Worm (Caenorhabditis elegans): ENCODE measurements around the gene F13H10.6.

The F13H10.6 gene

ce11 chrIV:11036222-11036621, 27.1 kb downstream of the F13H10.6 start, which contains the start of gene fkb-1 (continued):
- TF ChIP-seq cebp-1 (GFP tag; IDR thresholded peaks at IDR 0.05) (no peak), cebp-1 (tag; optimal IDR thresholded peaks at IDR 0.05) (peak; percentile 47), F57A8.1 (GFP tag; optimal IDR thresholded peaks at IDR 0.05) (no peak), rcor-1 (GFP tag; IDR thresholded peaks at IDR 0.05) (no peak), fkh-3 (tag; optimal IDR thresholded peaks at IDR 0.05) (no peak), B0261.1 (tag; optimal IDR thresholded peaks at IDR 0.05) (no peak), nhr-80 (tag; optimal IDR thresholded peaks at IDR 0.05) (peak; percentile 48), C17E4.6 (GFP tag; IDR thresholded peaks at IDR 0.05) (no peak), nhr-120 (GFP tag; IDR thresholded peaks at IDR 0.05) (no peak), ztf-18 (tag; optimal IDR thresholded peaks at IDR 0.05) (peak; percentile 91), egrh-3 (GFP tag; IDR thresholded peaks at IDR 0.05) (no peak), zim-3 (tag; optimal IDR thresholded peaks at IDR 0.05) (no peak), efl-1 (GFP tag; optimal IDR thresholded peaks at IDR 0.05) (no peak), let-526 (GFP tag; IDR thresholded peaks at IDR 0.05) (no peak), dox-1 (GFP tag; IDR thresholded peaks at IDR 0.05) (peak; percentile 60), nhr-27 (tag; optimal IDR thresholded peaks at IDR 0.05) (no peak), ceh-27 (GFP tag; optimal IDR thresholded peaks at IDR 0.05) (no peak), zfh-2 (GFP tag; conservative IDR thresholded peaks at IDR 0.05) (no peak), lin-35 (GFP tag; optimal IDR thresholded peaks at IDR 0.05) (peak in 1 of 3 experiments; percentile 50)

- peak; percentile 35; the same call in 1 of the 2 replicates for TF ChIP-seq hsf-1 (GFP tag; IDR thresholded peaks at IDR 0.05)
- no peak for TF ChIP-seq akir-1 (GFP tag; optimal IDR thresholded peaks at IDR 0.05)
- TF ChIP-seq him-1 (tag; optimal IDR thresholded peaks at IDR 0.05), result no peak
- TF ChIP-seq snpc-4 (GFP tag; optimal IDR thresholded peaks at IDR 0.05), result no peak
- TF ChIP-seq snpc-4 (tag; optimal IDR thresholded peaks at IDR 0.05), result no peak
- peak; percentile 16 for TF ChIP-seq atf-7 (tag; optimal IDR thresholded peaks at IDR 0.05)
- TF ChIP-seq unc-62 (GFP tag; optimal IDR thresholded peaks at IDR 0.05), result no peak
- TF ChIP-seq ztf-18 (tag; optimal IDR thresholded peaks at IDR 0.05), result peak; percentile 7
- peak; percentile 71 for TF ChIP-seq Y53G8AR.9 (GFP tag; conservative IDR thresholded peaks at IDR 0.05)
- TF ChIP-seq ekl-4 (GFP tag; IDR thresholded peaks at IDR 0.05), result 0 out of 2 replicates have a peak, but pooled peaks have one; percentile 16
- TF ChIP-seq B0336.3 (GFP tag; IDR thresholded peaks at IDR 0.05), result peak; percentile 71
- no peak for TF ChIP-seq ztf-26 (tag; optimal IDR thresholded peaks at IDR 0.05)
- no peak for TF ChIP-seq mxl-1 (tag; optimal IDR thresholded peaks at IDR 0.05)
- no peak for TF ChIP-seq K11D2.4 (GFP tag; IDR thresholded peaks at IDR 0.05)
- peak; percentile 24 for TF ChIP-seq F49E8.2 (tag; optimal IDR thresholded peaks at IDR 0.05; ENCODE audit: insufficient read depth)
- no peak for TF ChIP-seq egl-18 (GFP tag; IDR thresholded peaks at IDR 0.05)
- TF ChIP-seq madf-6 (GFP tag; IDR thresholded peaks at IDR 0.05), result peak; percentile 52; the same call in 1 of the 2 replicates
- TF ChIP-seq tlf-1 (GFP tag; optimal IDR thresholded peaks at IDR 0.05), result no peak
- no peak for TF ChIP-seq ets-4 (GFP tag; optimal IDR thresholded peaks at IDR 0.05)
- TF ChIP-seq nhr-80 (tag; optimal IDR thresholded peaks at IDR 0.05), result peak; percentile 67
- peak; percentile 7 for TF ChIP-seq tbp1 (GFP tag; optimal IDR thresholded peaks at IDR 0.05)
- peak; percentile 16 for TF ChIP-seq athp-1 (tag; optimal IDR thresholded peaks at IDR 0.05)
Measured at ce11 chrIV:11037118-11037719, 28.1 kb downstream of the F13H10.6 start.

Measured in whole organism, young adult.